Worm (Caenorhabditis elegans) whole organism, young adult: ENCODE measurements around the gene F20D12.7.

ENCODE experiments used
- B0261.1 ChIP-seq: sonication (generic microtip); optimal IDR thresholded peaks from 2 replicates; lab custom pipeline; 2016; ENCODE audit warnings: mild to moderate bottlenecking, missing genetic modification characterization, moderate library complexity, missing compliant biosample characterization
- T07F8.4 ChIP-seq: sonication (generic microtip); optimal IDR thresholded peaks from 2 replicates; lab custom pipeline; 2016; ENCODE audit warnings: mild to moderate bottlenecking, missing genetic modification characterization, moderate library complexity, missing compliant biosample characterization
- ceh-27 ChIP-seq: fragments of 200-800 bp; sonication (Bioruptor generic); optimal IDR thresholded peaks from 2 replicates; lab custom pipeline; 2018; ENCODE audit warnings: mild to moderate bottlenecking, missing genetic modification characterization, moderate library complexity, missing compliant biosample characterization
- chd-7 ChIP-seq: sonication (generic microtip); optimal IDR thresholded peaks from 2 replicates; lab custom pipeline; 2016; ENCODE audit warnings: mild to moderate bottlenecking, missing genetic modification characterization, moderate library complexity, missing compliant biosample characterization
- die-1 ChIP-seq: sonication (generic microtip); optimal IDR thresholded peaks from 2 replicates; lab custom pipeline; 2016; ENCODE audit warnings: missing genotype, mild to moderate bottlenecking, missing genetic modification characterization, missing compliant biosample characterization
- efl-1 ChIP-seq: fragments of 150-350 bp; optimal IDR thresholded peaks from 2 replicates; lab custom pipeline; 2014; ENCODE audit warnings: missing biosample characterization, missing genetic modification reagents, missing genetic modification characterization
- hlh-12 ChIP-seq: sonication (generic microtip); optimal IDR thresholded peaks from 2 replicates; lab custom pipeline; 2016; ENCODE audit warnings: missing genetic modification characterization, missing compliant biosample characterization
- lsl-1 ChIP-seq: fragments of 200-800 bp; sonication (Bioruptor generic); optimal IDR thresholded peaks from 2 replicates; lab custom pipeline; 2018; ENCODE audit warnings: mild to moderate bottlenecking, missing genetic modification characterization, moderate library complexity, missing compliant biosample characterization
- xnd-1 ChIP-seq: sonication (generic microtip); optimal IDR thresholded peaks from 2 replicates; lab custom pipeline; 2016; ENCODE audit warnings: missing genotype, missing genetic modification reagents, missing genetic modification characterization, missing compliant biosample characterization
- zim-3 ChIP-seq: sonication (generic microtip); optimal IDR thresholded peaks from 2 replicates; lab custom pipeline; 2017; ENCODE audit warnings: mild to moderate bottlenecking, missing genetic modification characterization, moderate library complexity, missing compliant biosample characterization
- ztf-26 ChIP-seq: sonication (generic microtip); optimal IDR thresholded peaks from 2 replicates; lab custom pipeline; 2017; ENCODE audit warnings: missing genetic modification characterization, missing compliant biosample characterization

ce11 chrIV:7956643-7957317, 18.0 kb upstream of the F20D12.7 start, which contains the start of gene csr-1:
- TF ChIP-seq xnd-1 (tag; lab: Kevin White, UChicago) (no peak), lsl-1 (no peak), ztf-26 (tag; lab: Kevin White, UChicago) (no peak), B0261.1 (tag; lab: Kevin White, UChicago) (no peak), T07F8.4 (tag; lab: Kevin White, UChicago) (no peak), ceh-27 (GFP tag; lab: Kevin White, UChicago) (no peak), die-1 (no peak), zim-3 (tag; lab: Kevin White, UChicago) (no peak), hlh-12 (tag; lab: Kevin White, UChicago) (no peak), efl-1 (GFP tag; lab: Kevin White, UChicago) (no peak), chd-7 (tag; lab: Kevin White, UChicago) (no peak)
